Worm (Caenorhabditis elegans) whole organism, mixed stage, embryonic: ENCODE measurements around the gene Y70C5B.2.

Experiments
- blmp-1 ChIP-seq: fragments of 150-350 bp; optimal IDR thresholded peaks from 2 replicates; lab custom pipeline; 2014; ENCODE audit warnings: missing biosample characterization, missing genetic modification characterization
- ceh-39 ChIP-seq: fragments of 150-350 bp; optimal IDR thresholded peaks from 2 replicates; lab custom pipeline; 2014; ENCODE audit warnings: missing biosample characterization, missing genetic modification characterization
- elt-3 ChIP-seq: fragments of 150-350 bp; optimal IDR thresholded peaks from 2 replicates; lab custom pipeline; 2014; ENCODE audit warnings: missing biosample characterization, missing genetic modification characterization
- lsy-2 ChIP-seq: fragments of 150-350 bp; optimal IDR thresholded peaks from 2 replicates; lab custom pipeline; 2014; ENCODE audit warnings: missing biosample characterization, missing genetic modification characterization
- nhr-237 ChIP-seq: fragments of 150-350 bp; optimal IDR thresholded peaks from 2 replicates; lab custom pipeline; 2014; ENCODE audit warnings: missing biosample characterization, missing genetic modification characterization
- pha-4 ChIP-seq: fragments of 150-350 bp; optimal IDR thresholded peaks from 2 replicates; lab custom pipeline; 2018; ENCODE audit warnings: missing biosample characterization, missing genetic modification reagents, missing genetic modification characterization
- unc-39 ChIP-seq: fragments of 150-350 bp; optimal IDR thresholded peaks from 2 replicates; lab custom pipeline; 2014; ENCODE audit warnings: missing biosample characterization, missing genetic modification characterization
- unc-62 ChIP-seq: fragments of 150-350 bp; optimal IDR thresholded peaks from 2 replicates; lab custom pipeline; 2014; ENCODE audit warnings: missing biosample characterization, missing genetic modification reagents, missing genetic modification characterization

- TF ChIP-seq blmp-1 (tag; lab: Kevin White, UChicago), result no peak
- TF ChIP-seq lsy-2 (tag; lab: Kevin White, UChicago), result no peak
- TF ChIP-seq elt-3 (tag; lab: Kevin White, UChicago), result no peak
- TF ChIP-seq nhr-237, result no peak
- no peak for TF ChIP-seq unc-39 (tag; lab: Kevin White, UChicago)
- no peak for TF ChIP-seq pha-4
- no peak for TF ChIP-seq ceh-39 (tag; lab: Kevin White, UChicago)
- TF ChIP-seq unc-62 (GFP tag; lab: Kevin White, UChicago), result no peak
Observed at ce11 chrV:16668473-16668872, 7.8 kb upstream of the Y70C5B.2 start, which contains the start of gene F14F8.9.
